Fruit fly (Drosophila melanogaster) whole organism, embryonic: Measurements from ENCODE around the gene CG13843.

Source experiments
- CG10209 ChIP-seq: fragments of 200-800 bp; sonication (Bioruptor generic); optimal IDR thresholded peaks from 3 replicates; lab custom pipeline; 2017; ENCODE audit warnings: missing biosample characterization, mild to moderate bottlenecking, missing genetic modification characterization, missing genetic modification reagents
- CG10267 ChIP-seq: fragments of 200-800 bp; sonication (Bioruptor generic); optimal IDR thresholded peaks from 2 replicates; lab custom pipeline; 2018; ENCODE audit warnings: missing biosample characterization, mild to moderate bottlenecking, missing genetic modification characterization, moderate library complexity
- CG12071 ChIP-seq: fragments of 200-800 bp; sonication (Bioruptor generic); optimal IDR thresholded peaks from 3 replicates; lab custom pipeline; 2018; ENCODE audit warnings: missing biosample characterization, mild to moderate bottlenecking, missing genetic modification characterization
- CG13287 ChIP-seq: fragments of 200-800 bp; sonication (Bioruptor generic); IDR thresholded peaks from 2 replicates; pipeline ENCODE4 v1.3.6; 2022; ENCODE audit warnings: missing biosample characterization, missing genetic modification characterization; ENCODE audit not compliant: partially characterized antibody
- CG15514 ChIP-seq: fragments of 200-800 bp; sonication (Bioruptor generic); optimal IDR thresholded peaks from 3 replicates; lab custom pipeline; 2017; ENCODE audit warnings: missing biosample characterization, missing genetic modification characterization, mild to moderate bottlenecking, moderate library complexity, missing genetic modification reagents
- CG1603 ChIP-seq: fragments of 200-800 bp; sonication (Bioruptor generic); optimal IDR thresholded peaks from 2 replicates; lab custom pipeline; 2019; ENCODE audit warnings: missing biosample characterization, mild to moderate bottlenecking, missing genetic modification characterization, moderate library complexity
- CG17186 ChIP-seq: fragments of 200-800 bp; sonication (Bioruptor generic); optimal IDR thresholded peaks from 3 replicates; lab custom pipeline; 2017; ENCODE audit warnings: missing biosample characterization, missing genetic modification reagents, missing genetic modification characterization
- CG1832 ChIP-seq: fragments of 200-800 bp; sonication (Bioruptor generic); optimal IDR thresholded peaks from 2 replicates; lab custom pipeline; 2017; ENCODE audit warnings: missing biosample characterization, mild to moderate bottlenecking, missing genetic modification characterization, inconsistent platforms
- CG2889 ChIP-seq: fragments of 200-800 bp; sonication (Bioruptor generic); IDR thresholded peaks from 3 replicates; pipeline ENCODE4 v1.3.6; 2022; ENCODE audit warnings: missing biosample characterization, missing genetic modification characterization
- CG30403 ChIP-seq: fragments of 200-800 bp; sonication (Bioruptor generic); optimal IDR thresholded peaks from 3 replicates; lab custom pipeline; 2016; ENCODE audit warnings: missing biosample characterization, missing genetic modification characterization
- CG34376 ChIP-seq: fragments of 200-800 bp; sonication (Bioruptor generic); optimal IDR thresholded peaks from 2 replicates; lab custom pipeline; 2018; ENCODE audit warnings: missing biosample characterization, mild to moderate bottlenecking, missing genetic modification characterization
- CG42726 ChIP-seq: fragments of 200-800 bp; sonication (Bioruptor generic); IDR thresholded peaks from 2 replicates; pipeline ENCODE4 v1.3.6; 2022; ENCODE audit warnings: missing biosample characterization, missing genetic modification characterization; ENCODE audit not compliant: partially characterized antibody
- CG9797 ChIP-seq: fragments of 200-800 bp; sonication (Bioruptor generic); optimal IDR thresholded peaks from 3 replicates; lab custom pipeline; 2018; ENCODE audit warnings: missing biosample characterization, mild to moderate bottlenecking, missing genetic modification characterization
- CTCF ChIP-seq: fragments of 200-800 bp; sonication (Bioruptor generic); optimal IDR thresholded peaks from 2 replicates; lab custom pipeline; 2017; ENCODE audit warnings: missing biosample characterization, mild to moderate bottlenecking, missing genetic modification characterization, moderate library complexity
- CkIIα-i1 ChIP-seq: fragments of 200-800 bp; sonication (Bioruptor generic); IDR thresholded peaks from 2 replicates; pipeline ENCODE4 v1.3.6; 2022; ENCODE audit warnings: missing biosample characterization, missing genetic modification characterization
- CoRest ChIP-seq: fragments of 200-800 bp; sonication (Bioruptor generic); optimal IDR thresholded peaks from 3 replicates; lab custom pipeline; 2018; ENCODE audit warnings: missing biosample characterization, mild to moderate bottlenecking, missing genetic modification characterization, moderate library complexity
- Doc3 ChIP-seq: fragments of 200-800 bp; sonication (Bioruptor generic); IDR thresholded peaks from 3 replicates; pipeline ENCODE4 v1.3.6; 2022; ENCODE audit warnings: missing biosample characterization, missing genetic modification characterization; ENCODE audit not compliant: partially characterized antibody
- Dp ChIP-seq: fragments of 200-800 bp; sonication (Bioruptor generic); optimal IDR thresholded peaks from 2 replicates; lab custom pipeline; 2018; ENCODE audit warnings: missing biosample characterization, mild to moderate bottlenecking, missing genetic modification characterization, moderate library complexity
- E2f2 ChIP-seq: fragments of 200-800 bp; sonication (Bioruptor generic); IDR thresholded peaks from 2 replicates; pipeline ENCODE4 v1.3.6; 2022; ENCODE audit warnings: missing biosample characterization, missing genetic modification characterization
- Fer1 ChIP-seq: fragments of 200-800 bp; sonication (Bioruptor generic); optimal IDR thresholded peaks from 2 replicates; lab custom pipeline; 2017; ENCODE audit warnings: missing biosample characterization, mild to moderate bottlenecking, missing genetic modification characterization
- H15 ChIP-seq: fragments of 200-800 bp; sonication (Bioruptor generic); IDR thresholded peaks from 3 replicates; pipeline ENCODE4 v1.3.6; 2022; ENCODE audit warnings: missing biosample characterization, missing genetic modification characterization
- HLH3B ChIP-seq: fragments of 200-800 bp; sonication (Bioruptor generic); IDR thresholded peaks from 2 replicates; pipeline ENCODE4 v1.3.6; 2022; ENCODE audit warnings: missing biosample characterization, missing genetic modification characterization
- HmgZ ChIP-seq: fragments of 200-800 bp; sonication (Bioruptor generic); optimal IDR thresholded peaks from 2 replicates; lab custom pipeline; 2018; ENCODE audit warnings: missing biosample characterization, mild to moderate bottlenecking, missing genetic modification characterization
- MBD-R2 ChIP-seq: fragments of 200-800 bp; sonication (Bioruptor generic); IDR thresholded peaks from 2 replicates; pipeline ENCODE4 v1.3.6; 2022; ENCODE audit warnings: missing biosample characterization, missing genetic modification characterization
- MESR4 ChIP-seq: fragments of 200-800 bp; sonication (Bioruptor generic); optimal IDR thresholded peaks from 2 replicates; lab custom pipeline; 2018; ENCODE audit warnings: missing biosample characterization, mild to moderate bottlenecking, missing genetic modification characterization, moderate library complexity
- Max ChIP-seq: fragments of 200-800 bp; sonication (Bioruptor generic); optimal IDR thresholded peaks from 2 replicates; lab custom pipeline; 2016; ENCODE audit warnings: missing biosample characterization, mild to moderate bottlenecking, missing genetic modification characterization
- NC2β ChIP-seq: fragments of 200-800 bp; sonication (Bioruptor generic); optimal IDR thresholded peaks from 2 replicates; lab custom pipeline; 2016; ENCODE audit warnings: missing biosample characterization, missing genetic modification characterization
- Pdp1 ChIP-seq, 2 experiments: fragments of 200-800 bp; sonication (Bioruptor generic); optimal IDR thresholded peaks; 3 replicates each; lab custom pipeline; 2016; ENCODE audit warnings: missing biosample characterization in 2 of 2, missing genetic modification characterization in 2 of 2, mild to moderate bottlenecking in 1 of 2, moderate library complexity in 1 of 2
- Rfx ChIP-seq: fragments of 200-800 bp; sonication (Bioruptor generic); IDR thresholded peaks from 2 replicates; pipeline ENCODE4 v1.3.6; 2022; ENCODE audit warnings: missing biosample characterization, missing genetic modification characterization
- Sin3A ChIP-seq: fragments of >200 bp; optimal IDR thresholded peaks from 2 replicates; lab custom pipeline; 2018
- Sry-δ ChIP-seq: fragments of 200-800 bp; sonication (Bioruptor generic); optimal IDR thresholded peaks from 2 replicates; lab custom pipeline; 2016; ENCODE audit warnings: missing biosample characterization, missing genetic modification characterization
- Xbp1 ChIP-seq: fragments of 200-800 bp; sonication (Bioruptor generic); optimal IDR thresholded peaks from 3 replicates; lab custom pipeline; 2016; ENCODE audit warnings: missing biosample characterization, mild to moderate bottlenecking, missing genetic modification characterization
- amos ChIP-seq: fragments of 200-800 bp; sonication (Bioruptor generic); IDR thresholded peaks from 2 replicates; pipeline ENCODE4 v1.3.6; 2022; ENCODE audit warnings: missing biosample characterization, missing genetic modification characterization; ENCODE audit not compliant: partially characterized antibody
- ato ChIP-seq: fragments of 200-800 bp; sonication (Bioruptor generic); IDR thresholded peaks from 2 replicates; pipeline ENCODE4 v1.3.6; 2022; ENCODE audit warnings: missing biosample characterization, missing genetic modification characterization; ENCODE audit not compliant: partially characterized antibody
- bbx ChIP-seq: fragments of 200-800 bp; sonication (Bioruptor generic); IDR thresholded peaks from 2 replicates; pipeline ENCODE4 v1.3.6; 2022; ENCODE audit warnings: missing biosample characterization, missing genetic modification characterization; ENCODE audit not compliant: partially characterized antibody
- dimm ChIP-seq: fragments of 200-800 bp; sonication (Bioruptor generic); IDR thresholded peaks from 2 replicates; pipeline ENCODE4 v1.3.6; 2022; ENCODE audit warnings: missing biosample characterization, missing genetic modification characterization
- dm ChIP-seq: fragments of 200-800 bp; sonication (Bioruptor generic); optimal IDR thresholded peaks from 3 replicates; lab custom pipeline; 2016; ENCODE audit warnings: missing biosample characterization, missing genetic modification characterization
- ftz-f1 ChIP-seq: fragments of 200-800 bp; sonication (Bioruptor generic); optimal IDR thresholded peaks from 2 replicates; lab custom pipeline; 2016; ENCODE audit warnings: missing biosample characterization, missing genetic modification characterization
- gro ChIP-seq: fragments of 200-800 bp; sonication (Bioruptor generic); optimal IDR thresholded peaks from 2 replicates; lab custom pipeline; 2016; ENCODE audit warnings: missing biosample characterization, missing genetic modification characterization
- hkb ChIP-seq, 2 experiments: fragments of 200-800 bp in 1 of 2; fragments of >200 bp in 1 of 2; sonication (Bioruptor generic) in 1 of 2; IDR thresholded peaks in 1 of 2; optimal IDR thresholded peaks in 1 of 2; 2 replicates each; pipeline versions ENCODE4 v1.3.6 to Lab custom; 2017 to 2022; ENCODE audit warnings: missing biosample characterization in 1 of 2, missing genetic modification characterization in 1 of 2
- nerfin-2 ChIP-seq: fragments of 200-800 bp; sonication (Bioruptor generic); IDR thresholded peaks from 2 replicates; pipeline ENCODE4 v1.3.6; 2022; ENCODE audit warnings: missing biosample characterization, missing genetic modification characterization; ENCODE audit not compliant: partially characterized antibody
- nmo ChIP-seq: fragments of 200-800 bp; sonication (Bioruptor generic); optimal IDR thresholded peaks from 2 replicates; lab custom pipeline; 2018; ENCODE audit warnings: missing biosample characterization, mild to moderate bottlenecking, missing genetic modification characterization, moderate library complexity
- phol ChIP-seq: fragments of 200-800 bp; sonication (Bioruptor generic); optimal IDR thresholded peaks from 3 replicates; lab custom pipeline; 2018; ENCODE audit warnings: missing biosample characterization, mild to moderate bottlenecking, missing genetic modification characterization, moderate library complexity
- pzg ChIP-seq: fragments of 200-800 bp; sonication (Bioruptor generic); optimal IDR thresholded peaks from 3 replicates; lab custom pipeline; 2018; ENCODE audit warnings: missing biosample characterization, mild to moderate bottlenecking, missing genetic modification characterization, moderate library complexity
- row ChIP-seq: fragments of 200-800 bp; sonication (Bioruptor generic); IDR thresholded peaks from 3 replicates; pipeline ENCODE4 v1.3.6; 2022; ENCODE audit warnings: missing biosample characterization, missing genetic modification characterization
- salm ChIP-seq: fragments of 200-800 bp; sonication (Bioruptor generic); optimal IDR thresholded peaks from 2 replicates; lab custom pipeline; 2018; ENCODE audit warnings: missing biosample characterization, mild to moderate bottlenecking, missing genetic modification characterization
- sna ChIP-seq: fragments of 200-800 bp; sonication (Bioruptor generic); IDR thresholded peaks from 2 replicates; pipeline ENCODE4 v1.3.6; 2022; ENCODE audit warnings: missing biosample characterization, missing genetic modification characterization; ENCODE audit not compliant: partially characterized antibody
- ssp ChIP-seq: fragments of 200-800 bp; sonication (Bioruptor generic); IDR thresholded peaks from 2 replicates; pipeline ENCODE4 v1.3.6; 2022; ENCODE audit warnings: missing biosample characterization, missing genetic modification characterization
- unc-4 ChIP-seq: fragments of 200-800 bp; sonication (Bioruptor generic); IDR thresholded peaks from 2 replicates; pipeline ENCODE4 v1.3.6; 2022; ENCODE audit warnings: missing biosample characterization, missing genetic modification characterization; ENCODE audit not compliant: partially characterized antibody
- z ChIP-seq: fragments of 200-800 bp; sonication (Bioruptor generic); IDR thresholded peaks from 3 replicates; pipeline ENCODE4 v1.3.6; 2022; ENCODE audit warnings: missing biosample characterization, missing genetic modification characterization

CG13843 gene

dm6 chr3R:22584582-22584981 lies 24.7 kb upstream of the CG13843 start, which contains the start of the genes CG33107 and CG6937 (continued):
- TF ChIP-seq dimm (GFP tag; lab: Robert Waterston, UW) (no peak), bbx (GFP tag; lab: Robert Waterston, UW) (peak; percentile 19; the same call in 1 of the 2 replicates), phol (no peak), HLH3B (GFP tag; lab: Robert Waterston, UW) (no peak), CkIIα-i1 (GFP tag; lab: Robert Waterston, UW) (no peak), Rfx (GFP tag; lab: Robert Waterston, UW) (peak; percentile 33; the same call in 1 of the 2 replicates), Sin3A (lab: Kevin White, UChicago) (peak; percentile 47), Doc3 (GFP tag; lab: Robert Waterston, UW) (0 out of 3 replicates have a peak, but pooled peaks have one; percentile 42), amos (peak; percentile 30; the same call in 1 of the 2 replicates), H15 (GFP tag; lab: Robert Waterston, UW) (no peak), CG1832 (GFP tag; lab: Kevin White, UChicago) (no peak), MESR4 (GFP tag; lab: Kevin White, UChicago) (peak; percentile 72), CG1603 (tag; lab: Kevin White, UChicago) (peak; percentile 65), Xbp1 (no peak), ato (GFP tag; lab: Robert Waterston, UW) (no peak), CG15514 (peak; percentile 35), pzg (GFP tag; lab: Kevin White, UChicago) (peak; percentile 76), gro (no peak), CG17186 (GFP tag; lab: Kevin White, UChicago) (peak; percentile 34), MBD-R2 (GFP tag; lab: Robert Waterston, UW) (peak; percentile 83), CG13287 (GFP tag; lab: Robert Waterston, UW) (peak; percentile 59), CG30403 (GFP tag; lab: Kevin White, UChicago) (no peak), salm (no peak), hkb (optimal IDR thresholded peaks at IDR 0.05; lab: Kevin White, UChicago) (peak; percentile 21), hkb (GFP tag; IDR thresholded peaks at IDR 0.05; lab: Robert Waterston, UW) (no peak), row (no peak), CG42726 (GFP tag; lab: Robert Waterston, UW) (peak; percentile 48; the same call in 1 of the 2 replicates), E2f2 (GFP tag; lab: Robert Waterston, UW) (peak; percentile 83), sna (GFP tag; lab: Robert Waterston, UW) (0 out of 2 replicates have a peak, but pooled peaks have one; percentile 16), Max (peak; percentile 87), CG10209 (GFP tag; lab: Kevin White, UChicago) (no peak), CG10267 (tag; lab: Kevin White, UChicago) (peak; percentile 20), CoRest (tag; lab: Kevin White, UChicago) (peak; percentile 4), CG2889 (GFP tag; lab: Robert Waterston, UW) (no peak), CG9797 (GFP tag; lab: Kevin White, UChicago) (peak; percentile 82), CG34376 (GFP tag; lab: Kevin White, UChicago) (peak; percentile 0), unc-4 (peak; percentile 36), dm (peak; percentile 93), nerfin-2 (GFP tag; lab: Robert Waterston, UW) (no peak), Pdp1 (GFP tag; optimal IDR thresholded peaks at IDR 0.05; lab: Kevin White, UChicago) (peak in 1 of 2 experiments; percentile 31), nmo (GFP tag; lab: Kevin White, UChicago) (peak; percentile 11), HmgZ (tag; lab: Kevin White, UChicago) (no peak), CG12071 (GFP tag; lab: Kevin White, UChicago) (no peak), CTCF (GFP tag; lab: Kevin White, UChicago) (peak; percentile 15), Dp (GFP tag; lab: Kevin White, UChicago) (peak; percentile 77), Fer1 (GFP tag; lab: Kevin White, UChicago) (peak; percentile 4), ssp (GFP tag; lab: Robert Waterston, UW) (no peak), Sry-δ (peak; percentile 12), ftz-f1 (peak; percentile 86), z (GFP tag; lab: Robert Waterston, UW) (no peak), NC2β (GFP tag; lab: Kevin White, UChicago) (no peak)
